Fruit fly (Drosophila melanogaster): ENCODE results near the gene CG11353.

- TF ChIP-seq CG34367 (tag; optimal IDR thresholded peaks at IDR 0.05) (no peak), gl (tag; optimal IDR thresholded peaks at IDR 0.05) (no peak), CG8159 (tag; optimal IDR thresholded peaks at IDR 0.05) (no peak), rn (GFP tag; IDR thresholded peaks at IDR 0.05) (no peak), EcR (GFP tag; optimal IDR thresholded peaks at IDR 0.05) (no peak), CG13204 (GFP tag; optimal IDR thresholded peaks at IDR 0.05) (no peak), CG9948 (tag; optimal IDR thresholded peaks at IDR 0.05) (no peak), Pif1B (GFP tag; optimal IDR thresholded peaks at IDR 0.05) (no peak), CG8301 (tag; optimal IDR thresholded peaks at IDR 0.05) (no peak), CG14655 (GFP tag; optimal IDR thresholded peaks at IDR 0.05) (no peak)
Measured at dm6 chr3L:4548380-4548779, 15.4 kb downstream of the CG11353 start.
